Worm (Caenorhabditis elegans) whole organism, young adult: ENCODE results near the gene ani-3.

Experiments used
- D2030.7 ChIP-seq: fragments of 200-800 bp; sonication (Bioruptor generic); IDR thresholded peaks from 2 replicates; pipeline ENCODE4 v1.3.6; 2022; ENCODE audit warnings: missing genetic modification reagents, missing genetic modification characterization, missing compliant biosample characterization
- F10E7.11 ChIP-seq: sonication (generic microtip); optimal IDR thresholded peaks from 2 replicates; lab custom pipeline; 2017; ENCODE audit warnings: mild to moderate bottlenecking, missing genetic modification characterization, moderate library complexity, missing compliant biosample characterization
- F22D6.2 ChIP-seq: sonication (generic microtip); optimal IDR thresholded peaks from 2 replicates; lab custom pipeline; 2016; ENCODE audit warnings: mild to moderate bottlenecking, missing genetic modification characterization, missing compliant biosample characterization
- F39B2.1 ChIP-seq: fragments of 200-800 bp; sonication (Bioruptor generic); IDR thresholded peaks from 2 replicates; pipeline ENCODE4 v1.3.6; 2022; ENCODE audit warnings: missing genetic modification reagents, missing genetic modification characterization, missing compliant biosample characterization
- F55B11.4 ChIP-seq: sonication (generic microtip); optimal IDR thresholded peaks from 2 replicates; lab custom pipeline; 2016; ENCODE audit warnings: missing compliant biosample characterization, missing genetic modification characterization, borderline replicate concordance; ENCODE audit not compliant: insufficient read depth
- F57C9.4 ChIP-seq: sonication (generic microtip); optimal IDR thresholded peaks from 2 replicates; lab custom pipeline; 2017; ENCODE audit warnings: mild to moderate bottlenecking, missing genetic modification characterization, missing compliant biosample characterization
- K11D2.4 ChIP-seq: fragments of 200-800 bp; sonication (Bioruptor generic); IDR thresholded peaks from 2 replicates; pipeline ENCODE4 v1.3.6; 2022; ENCODE audit warnings: missing genetic modification reagents, missing genetic modification characterization, missing compliant biosample characterization
- Y56A3A.18 ChIP-seq: fragments of 200-800 bp; sonication (Bioruptor generic); IDR thresholded peaks from 2 replicates; pipeline ENCODE4 v1.3.6; 2022; ENCODE audit warnings: missing genetic modification reagents, missing genetic modification characterization, missing compliant biosample characterization
- akir-1 ChIP-seq: fragments of 200-800 bp; sonication (Bioruptor generic); optimal IDR thresholded peaks from 2 replicates; lab custom pipeline; 2018; ENCODE audit warnings: mild to moderate bottlenecking, missing genetic modification characterization, moderate library complexity, missing compliant biosample characterization
- ceh-100 ChIP-seq: fragments of 200-800 bp; sonication (Bioruptor generic); IDR thresholded peaks from 2 replicates; pipeline ENCODE4 v1.3.6; 2022; ENCODE audit warnings: missing genetic modification reagents, missing genetic modification characterization, missing compliant biosample characterization
- chd-7 ChIP-seq: sonication (generic microtip); optimal IDR thresholded peaks from 2 replicates; lab custom pipeline; 2016; ENCODE audit warnings: mild to moderate bottlenecking, missing genetic modification characterization, moderate library complexity, missing compliant biosample characterization
- die-1 ChIP-seq: sonication (generic microtip); optimal IDR thresholded peaks from 2 replicates; lab custom pipeline; 2016; ENCODE audit warnings: missing genotype, mild to moderate bottlenecking, missing genetic modification characterization, missing compliant biosample characterization
- dox-1 ChIP-seq: fragments of 200-800 bp; sonication (Bioruptor generic); IDR thresholded peaks from 2 replicates; pipeline ENCODE4 v1.3.6; 2022; ENCODE audit warnings: missing genetic modification reagents, missing genetic modification characterization, missing compliant biosample characterization
- dpff-1 ChIP-seq: sonication (generic microtip); optimal IDR thresholded peaks from 2 replicates; lab custom pipeline; 2017; ENCODE audit warnings: mild to moderate bottlenecking, missing genetic modification characterization, missing compliant biosample characterization
- egrh-3 ChIP-seq: fragments of 200-800 bp; sonication (Bioruptor generic); IDR thresholded peaks from 2 replicates; pipeline ENCODE4 v1.3.6; 2022; ENCODE audit warnings: missing genetic modification reagents, missing genetic modification characterization, missing compliant biosample characterization
- ekl-4 ChIP-seq: fragments of 200-800 bp; sonication (Bioruptor generic); IDR thresholded peaks from 2 replicates; pipeline ENCODE4 v1.3.6; 2022; ENCODE audit warnings: missing genetic modification reagents, missing genetic modification characterization, missing compliant biosample characterization
- fkh-3 ChIP-seq: sonication (generic microtip); optimal IDR thresholded peaks from 2 replicates; lab custom pipeline; 2016; ENCODE audit warnings: mild to moderate bottlenecking, missing genetic modification characterization, missing compliant biosample characterization
- him-1 ChIP-seq: sonication (generic microtip); optimal IDR thresholded peaks from 2 replicates; lab custom pipeline; 2016; ENCODE audit warnings: missing genotype, missing genetic modification reagents, missing genetic modification characterization, missing compliant biosample characterization
- hmg-20 ChIP-seq: fragments of 200-800 bp; sonication (Bioruptor generic); IDR thresholded peaks from 2 replicates; pipeline ENCODE4 v1.3.6; 2022; ENCODE audit warnings: missing genetic modification reagents, missing genetic modification characterization, missing compliant biosample characterization
- lin-26 ChIP-seq: fragments of 200-800 bp; sonication (Bioruptor generic); IDR thresholded peaks from 2 replicates; pipeline ENCODE4 v1.3.6; 2022; ENCODE audit warnings: missing genetic modification reagents, missing genetic modification characterization, missing compliant biosample characterization
- lin-54 ChIP-seq: fragments of 200-800 bp; sonication (Bioruptor generic); optimal IDR thresholded peaks from 2 replicates; lab custom pipeline; 2018; ENCODE audit warnings: mild to moderate bottlenecking, missing genetic modification characterization, missing compliant biosample characterization
- lsy-27 ChIP-seq: sonication (generic microtip); optimal IDR thresholded peaks from 2 replicates; lab custom pipeline; 2017; ENCODE audit warnings: missing genetic modification characterization, mild to moderate bottlenecking, missing compliant biosample characterization, antibody characterized with exemption, missing genotype, borderline replicate concordance; ENCODE audit not compliant: insufficient read depth
- madf-10 ChIP-seq: sonication (generic microtip); optimal IDR thresholded peaks from 2 replicates; lab custom pipeline; 2016; ENCODE audit warnings: mild to moderate bottlenecking, missing genetic modification characterization, missing compliant biosample characterization
- madf-3 ChIP-seq: fragments of 200-800 bp; sonication (Bioruptor generic); IDR thresholded peaks from 2 replicates; pipeline ENCODE4 v1.3.6; 2022; ENCODE audit warnings: missing genetic modification reagents, missing genetic modification characterization, missing compliant biosample characterization
- nfya-1 ChIP-seq: sonication (generic microtip); optimal IDR thresholded peaks from 2 replicates; lab custom pipeline; 2017; ENCODE audit warnings: antibody characterized with exemption, missing compliant biosample characterization, missing genetic modification characterization, borderline replicate concordance; ENCODE audit not compliant: insufficient read depth
- nfya-2 ChIP-seq: fragments of 200-800 bp; sonication (Bioruptor generic); IDR thresholded peaks from 2 replicates; pipeline ENCODE4 v1.3.6; 2022; ENCODE audit warnings: missing genetic modification reagents, missing genetic modification characterization, missing compliant biosample characterization
- nfyb-1 ChIP-seq: fragments of 200-800 bp; sonication (Bioruptor generic); IDR thresholded peaks from 2 replicates; pipeline ENCODE4 v1.3.6; 2022; ENCODE audit warnings: missing genetic modification reagents, missing genetic modification characterization, missing compliant biosample characterization
- nhr-120 ChIP-seq: fragments of 200-800 bp; sonication (Bioruptor generic); IDR thresholded peaks from 2 replicates; pipeline ENCODE4 v1.3.6; 2022; ENCODE audit warnings: missing genetic modification characterization, missing compliant biosample characterization
- nhr-80 ChIP-seq: sonication (generic microtip); optimal IDR thresholded peaks from 2 replicates; lab custom pipeline; 2016; ENCODE audit warnings: missing genetic modification characterization, missing compliant biosample characterization
- pbrm-1 ChIP-seq: fragments of 200-800 bp; sonication (Bioruptor generic); IDR thresholded peaks from 2 replicates; pipeline ENCODE4 v1.3.6; 2022; ENCODE audit warnings: missing genetic modification reagents, missing genetic modification characterization, missing compliant biosample characterization
- rec-8 ChIP-seq, 2 experiments: sonication (generic microtip); optimal IDR thresholded peaks; 2 replicates each; lab custom pipeline; 2016; ENCODE audit warnings: mild to moderate bottlenecking in 2 of 2, missing genetic modification characterization in 2 of 2, missing genetic modification reagents in 2 of 2, missing genotype in 2 of 2, missing biosample characterization in 1 of 2, missing compliant biosample characterization in 1 of 2, moderate library complexity in 1 of 2
- rpc-1 ChIP-seq, 2 experiments: fragments of 150-350 bp in 1 of 2; sonication (generic microtip) in 1 of 2; optimal IDR thresholded peaks; 2 replicates each; lab custom pipeline; 2014 to 2018; ENCODE audit warnings: missing biosample characterization in 1 of 2, missing genetic modification characterization in 1 of 2, missing genetic modification reagents in 1 of 2, missing genotype in 1 of 2
- sea-2 ChIP-seq: fragments of 200-800 bp; sonication (Bioruptor generic); IDR thresholded peaks from 2 replicates; pipeline ENCODE4 v1.3.6; 2022; ENCODE audit warnings: missing genetic modification characterization, missing compliant biosample characterization
- snpc-4 ChIP-seq, 5 experiments: fragments of 150-350 bp in 1 of 5; sonication (generic microtip) in 4 of 5; optimal IDR thresholded peaks; 2 replicates each; lab custom pipeline; 2014 to 2018; ENCODE audit warnings: missing genetic modification characterization in 5 of 5, missing biosample characterization in 3 of 5, antibody characterized with exemption in 2 of 5, mild to moderate bottlenecking in 2 of 5, missing compliant biosample characterization in 2 of 5, missing genotype in 2 of 5, moderate library complexity in 2 of 5, missing genetic modification reagents in 1 of 5
- somi-1 ChIP-seq: fragments of 200-800 bp; sonication (Bioruptor generic); optimal IDR thresholded peaks from 2 replicates; lab custom pipeline; 2018; ENCODE audit warnings: mild to moderate bottlenecking, missing genetic modification characterization, missing compliant biosample characterization
- tbp1 ChIP-seq: fragments of 200-800 bp; sonication (Bioruptor generic); optimal IDR thresholded peaks from 2 replicates; lab custom pipeline; 2018; ENCODE audit warnings: mild to moderate bottlenecking, missing genetic modification characterization, missing compliant biosample characterization
- unc-130 ChIP-seq: sonication (generic microtip); optimal IDR thresholded peaks from 2 replicates; lab custom pipeline; 2016; ENCODE audit warnings: missing genetic modification reagents, missing genetic modification characterization, missing compliant biosample characterization
- zfh-2 ChIP-seq: fragments of 200-800 bp; sonication (Bioruptor generic); conservative IDR thresholded peaks from 2 replicates; pipeline ENCODE4 v1.3.6; 2022; ENCODE audit warnings: missing genetic modification reagents, missing genetic modification characterization, missing compliant biosample characterization
- zim-3 ChIP-seq: sonication (generic microtip); optimal IDR thresholded peaks from 2 replicates; lab custom pipeline; 2017; ENCODE audit warnings: mild to moderate bottlenecking, missing genetic modification characterization, moderate library complexity, missing compliant biosample characterization
- ztf-22 ChIP-seq: fragments of 200-800 bp; sonication (Bioruptor generic); optimal IDR thresholded peaks from 2 replicates; lab custom pipeline; 2018; ENCODE audit warnings: mild to moderate bottlenecking, missing genetic modification characterization, moderate library complexity, missing compliant biosample characterization
- ztf-25 ChIP-seq: fragments of 200-800 bp; sonication (Bioruptor generic); IDR thresholded peaks from 2 replicates; pipeline ENCODE4 v1.3.6; 2022; ENCODE audit warnings: missing genetic modification reagents, missing genetic modification characterization, missing compliant biosample characterization
- ztf-26 ChIP-seq: sonication (generic microtip); optimal IDR thresholded peaks from 2 replicates; lab custom pipeline; 2017; ENCODE audit warnings: missing genetic modification characterization, missing compliant biosample characterization

Gene ani-3

ce11 chrV:19717933-19718332 is 20.4 kb downstream of the ani-3 start:
- no peak for TF ChIP-seq ztf-26 (tag; lab: Kevin White, UChicago)
- peak; percentile 23 for TF ChIP-seq nhr-80
- no peak for TF ChIP-seq madf-3

ce11 chrV:19718660-19719059 is 21.1 kb downstream of the ani-3 start:
- TF ChIP-seq lin-26 (GFP tag; lab: Robert Waterston, UW), result no peak
- no peak for TF ChIP-seq K11D2.4 (GFP tag; lab: Robert Waterston, UW)
- TF ChIP-seq nhr-120 (GFP tag; lab: Robert Waterston, UW), result no peak
- no peak for TF ChIP-seq sea-2 (GFP tag; lab: Robert Waterston, UW)
- no peak for TF ChIP-seq akir-1 (GFP tag; lab: Kevin White, UChicago)
- no peak for TF ChIP-seq fkh-3
- TF ChIP-seq F22D6.2 (tag; lab: Kevin White, UChicago), result no peak

- TF ChIP-seq ekl-4, result no peak
- no peak for TF ChIP-seq F10E7.11 (tag; lab: Kevin White, UChicago)
- TF ChIP-seq F55B11.4 (tag; lab: Kevin White, UChicago), result no peak
- no peak for TF ChIP-seq Y56A3A.18 (GFP tag; lab: Robert Waterston, UW)
- no peak for TF ChIP-seq chd-7 (tag; lab: Kevin White, UChicago)
These were observed 21.7 kb downstream of the ani-3 start, which contains the start of gene Y116F11A.6 for ce11 chrV:19719253-19719652. TSS of gene Y116F11A.6 (plus strand) at chrV:19719553.

- TF ChIP-seq nfya-1 (tag; lab: Kevin White, UChicago) (no peak), fkh-3 (no peak), tbp1 (GFP tag; lab: Kevin White, UChicago) (peak; percentile 95), nfya-2 (GFP tag; lab: Robert Waterston, UW) (no peak), dox-1 (peak; percentile 63; the same call in 1 of the 2 replicates), dpff-1 (tag; lab: Kevin White, UChicago) (no peak), D2030.7 (GFP tag; lab: Robert Waterston, UW) (peak; percentile 61), zim-3 (tag; lab: Kevin White, UChicago) (peak; percentile 41), rec-8 (tag; optimal IDR thresholded peaks at IDR 0.05; lab: Kevin White, UChicago) (peak; percentile 5 to 14), F39B2.1 (GFP tag; lab: Robert Waterston, UW) (no peak), ceh-100 (GFP tag; lab: Robert Waterston, UW) (no peak), akir-1 (GFP tag; lab: Kevin White, UChicago) (no peak), rpc-1 (optimal IDR thresholded peaks at IDR 0.05; lab: Kevin White, UChicago) (peak; percentile 53), rpc-1 (tag; optimal IDR thresholded peaks at IDR 0.05; lab: Kevin White, UChicago) (peak; percentile 71), egrh-3 (GFP tag; lab: Robert Waterston, UW) (peak; percentile 39; the same call in 1 of the 2 replicates), zfh-2 (GFP tag; lab: Robert Waterston, UW) (peak; percentile 56), him-1 (tag; lab: Kevin White, UChicago) (peak; percentile 4), pbrm-1 (GFP tag; lab: Robert Waterston, UW) (peak; percentile 64), lin-54 (GFP tag; lab: Kevin White, UChicago) (peak; percentile 25), madf-10 (tag; lab: Kevin White, UChicago) (peak; percentile 14), nfyb-1 (GFP tag; lab: Robert Waterston, UW) (peak; percentile 29; the same call in 1 of the 2 replicates), unc-130 (GFP tag; lab: Kevin White, UChicago) (no peak), somi-1 (GFP tag; lab: Kevin White, UChicago) (no peak), snpc-4 (GFP tag; optimal IDR thresholded peaks at IDR 0.05; lab: Kevin White, UChicago) (peak; percentile 27), snpc-4 (tag; optimal IDR thresholded peaks at IDR 0.05; lab: Kevin White, UChicago) (peak in 1 of 4 experiments; percentile 36), nhr-80 (no peak), lin-26 (GFP tag; lab: Robert Waterston, UW) (0 out of 2 replicates have a peak, but pooled peaks have one; percentile 68), die-1 (peak; percentile 23), F57C9.4 (tag; lab: Kevin White, UChicago) (no peak), hmg-20 (GFP tag; lab: Robert Waterston, UW) (0 out of 2 replicates have a peak, but pooled peaks have one; percentile 43), ztf-25 (0 out of 2 replicates have a peak, but pooled peaks have one; percentile 53), ztf-22 (GFP tag; lab: Kevin White, UChicago) (no peak), lsy-27 (tag; lab: Kevin White, UChicago) (peak; percentile 49)
These were observed 25.3 kb downstream of the ani-3 start for ce11 chrV:19722881-19723280.
